Fruit fly (Drosophila melanogaster): ENCODE results near the gene CG12105.
A peak's percentile ranks its signal among the peaks of the same experiment; 100 is the strongest.

DNA sequence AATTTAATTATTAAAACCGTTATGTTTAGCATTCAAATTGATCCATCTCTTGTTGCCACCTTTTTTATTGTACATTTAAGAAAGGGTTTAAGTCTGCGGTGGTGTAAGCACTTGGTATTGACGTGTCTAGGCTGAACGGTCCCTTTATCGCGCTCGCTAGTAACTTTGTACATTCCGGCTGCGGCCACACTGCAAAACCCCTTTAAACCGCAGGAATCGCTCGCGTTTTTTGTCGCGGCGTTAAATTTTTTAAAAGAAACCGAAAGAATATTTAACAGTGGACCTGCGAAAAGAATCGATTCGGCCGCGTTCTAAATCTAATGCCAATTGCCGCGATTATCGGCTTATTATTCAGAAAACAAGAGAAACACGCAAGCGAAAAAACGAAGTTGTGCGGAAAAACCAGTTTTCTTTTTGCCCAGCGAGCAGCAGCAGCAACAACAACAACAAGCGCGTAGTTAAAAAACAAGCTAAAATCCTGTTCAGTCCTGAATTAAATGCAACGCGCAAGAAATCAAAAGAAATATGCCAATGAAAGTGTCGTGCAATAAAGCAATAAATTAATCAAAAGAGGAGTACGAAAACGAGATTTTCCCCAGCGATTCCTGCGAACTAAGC lies 39.0 kb downstream of the CG12105 start, which contains the start of gene CG13917:
- no peak for TF ChIP-seq Fer3 (tag; optimal IDR thresholded peaks at IDR 0.05)
- TF ChIP-seq ab (GFP tag; optimal IDR thresholded peaks at IDR 0.05), result no peak
- no peak for TF ChIP-seq psq (GFP tag; optimal IDR thresholded peaks at IDR 0.05)
- no peak for TF ChIP-seq fru (optimal IDR thresholded peaks at IDR 0.05)
- TF ChIP-seq Hr78 (GFP tag; optimal IDR thresholded peaks at IDR 0.05), result no peak
- no peak for TF ChIP-seq CG11456 (GFP tag; IDR thresholded peaks at IDR 0.05)
- peak; percentile 48 for TF ChIP-seq CG12659 (GFP tag; optimal IDR thresholded peaks at IDR 0.05)
- TF ChIP-seq sd (tag; optimal IDR thresholded peaks at IDR 0.05), result no peak
- peak; percentile 30 for TF ChIP-seq bcd (GFP tag; optimal IDR thresholded peaks at IDR 0.05)
- no peak for TF ChIP-seq CG14965 (GFP tag; optimal IDR thresholded peaks at IDR 0.05; ENCODE audit: borderline replicate concordance)
- TF ChIP-seq HLH4C (GFP tag; IDR thresholded peaks at IDR 0.05; ENCODE audit: partially characterized antibody), result no peak
- TF ChIP-seq CG11398 (GFP tag; optimal IDR thresholded peaks at IDR 0.05), result no peak
- TF ChIP-seq CG4328 (GFP tag; optimal IDR thresholded peaks at IDR 0.05), result no peak
